Fruit fly (Drosophila melanogaster) whole organism, prepupa: ENCODE measurements around the gene Ccdc85.

Experiments
- Blimp-1 ChIP-seq: fragments of 200-800 bp; sonication (Bioruptor generic); optimal IDR thresholded peaks from 3 replicates; lab custom pipeline; 2017; ENCODE audit warnings: missing biosample characterization, missing genetic modification characterization, mild to moderate bottlenecking, moderate library complexity, missing genetic modification reagents
- CG10631 ChIP-seq: fragments of 200-800 bp; sonication (Bioruptor generic); optimal IDR thresholded peaks from 2 replicates; lab custom pipeline; 2016; ENCODE audit warnings: missing biosample characterization, missing genetic modification characterization
- CG10669 ChIP-seq: fragments of 200-800 bp; sonication (Bioruptor generic); optimal IDR thresholded peaks from 3 replicates; lab custom pipeline; 2018; ENCODE audit warnings: missing biosample characterization, mild to moderate bottlenecking, missing genetic modification characterization, moderate library complexity
- CG11762 ChIP-seq: fragments of 200-800 bp; sonication (Bioruptor generic); optimal IDR thresholded peaks from 3 replicates; lab custom pipeline; 2016; ENCODE audit warnings: missing biosample characterization, missing genetic modification characterization; ENCODE audit not compliant: insufficient read depth
- CG11902 ChIP-seq: fragments of 200-800 bp; sonication (Bioruptor generic); optimal IDR thresholded peaks from 3 replicates; lab custom pipeline; 2016; ENCODE audit warnings: missing biosample characterization, missing genetic modification characterization
- CG15336 ChIP-seq: fragments of 200-800 bp; sonication (Bioruptor generic); IDR thresholded peaks from 2 replicates; pipeline ENCODE4 v1.3.6; 2022; ENCODE audit warnings: missing biosample characterization, missing genetic modification characterization
- CG1621 ChIP-seq: fragments of 200-800 bp; sonication (Bioruptor generic); optimal IDR thresholded peaks from 3 replicates; lab custom pipeline; 2018; ENCODE audit warnings: missing biosample characterization, mild to moderate bottlenecking, missing genetic modification characterization
- CG16779 ChIP-seq: fragments of 200-800 bp; sonication (Bioruptor generic); optimal IDR thresholded peaks from 3 replicates; lab custom pipeline; 2017; ENCODE audit warnings: missing biosample characterization, mild to moderate bottlenecking, missing genetic modification characterization
- CG3032 ChIP-seq: fragments of 200-800 bp; optimal IDR thresholded peaks from 2 replicates; lab custom pipeline; 2019; ENCODE audit warnings: missing biosample characterization, mild to moderate bottlenecking, missing genetic modification characterization, moderate library complexity
- CG31627 ChIP-seq: fragments of 200-800 bp; sonication (Bioruptor generic); optimal IDR thresholded peaks from 3 replicates; lab custom pipeline; 2016; ENCODE audit warnings: missing biosample characterization, missing genetic modification characterization
- CG32006 ChIP-seq: fragments of 200-800 bp; sonication (Bioruptor generic); optimal IDR thresholded peaks from 3 replicates; lab custom pipeline; 2017; ENCODE audit warnings: missing biosample characterization, mild to moderate bottlenecking, missing genetic modification characterization
- CG34406 ChIP-seq: fragments of 200-800 bp; sonication (Bioruptor generic); optimal IDR thresholded peaks from 3 replicates; lab custom pipeline; 2016; ENCODE audit warnings: missing biosample characterization, missing genetic modification characterization
- CG6163 ChIP-seq: fragments of 200-800 bp; sonication (Bioruptor generic); IDR thresholded peaks from 3 replicates; pipeline ENCODE4 v1.3.6; 2022; ENCODE audit warnings: missing biosample characterization, missing genetic modification characterization
- CG6792 ChIP-seq: fragments of 200-800 bp; sonication (Bioruptor generic); optimal IDR thresholded peaks from 3 replicates; lab custom pipeline; 2016; ENCODE audit warnings: missing biosample characterization, missing genetic modification characterization
- CG6854 ChIP-seq: fragments of 200-800 bp; sonication (Bioruptor generic); optimal IDR thresholded peaks from 2 replicates; lab custom pipeline; 2017; ENCODE audit warnings: missing biosample characterization, mild to moderate bottlenecking, missing genetic modification characterization
- CG7368 ChIP-seq: fragments of 200-800 bp; sonication (Bioruptor generic); optimal IDR thresholded peaks from 3 replicates; lab custom pipeline; 2016; ENCODE audit warnings: missing biosample characterization, missing genetic modification characterization
- CG8119 ChIP-seq: fragments of 200-800 bp; sonication (Bioruptor generic); IDR thresholded peaks from 3 replicates; pipeline ENCODE4 v1.3.6; 2022; ENCODE audit warnings: missing biosample characterization, missing genetic modification characterization
- CG8319 ChIP-seq: fragments of 200-800 bp; sonication (Bioruptor generic); optimal IDR thresholded peaks from 3 replicates; lab custom pipeline; 2016; ENCODE audit warnings: missing biosample characterization, missing genetic modification characterization
- CG8632 ChIP-seq: fragments of 200-800 bp; sonication (Bioruptor generic); optimal IDR thresholded peaks from 3 replicates; lab custom pipeline; 2016; ENCODE audit warnings: missing biosample characterization, missing genetic modification characterization
- CG9139 ChIP-seq: fragments of 200-800 bp; sonication (Bioruptor generic); optimal IDR thresholded peaks from 3 replicates; lab custom pipeline; 2017; ENCODE audit warnings: missing biosample characterization, mild to moderate bottlenecking, missing genetic modification characterization
- Eip75B ChIP-seq: fragments of 200-800 bp; sonication (Bioruptor generic); optimal IDR thresholded peaks from 3 replicates; lab custom pipeline; 2016; ENCODE audit warnings: missing biosample characterization, missing genetic modification characterization
- Eip78C ChIP-seq: fragments of 200-800 bp; sonication (Bioruptor generic); peaks from one replicate; lab custom pipeline; 2016; ENCODE audit warnings: missing biosample characterization, missing genetic modification characterization
- Eip93F ChIP-seq: fragments of 200-800 bp; sonication (Bioruptor generic); optimal IDR thresholded peaks from 2 replicates; lab custom pipeline; 2016; ENCODE audit warnings: missing biosample characterization, mild to moderate bottlenecking, missing genetic modification characterization
- Ets21C ChIP-seq: fragments of 200-800 bp; sonication (Bioruptor generic); optimal IDR thresholded peaks from 3 replicates; lab custom pipeline; 2016; ENCODE audit warnings: missing biosample characterization, missing genetic modification characterization
- Gug ChIP-seq: fragments of 200-800 bp; sonication (Bioruptor generic); IDR thresholded peaks from 2 replicates; pipeline ENCODE4 v1.3.6; 2022; ENCODE audit warnings: missing biosample characterization, missing genetic modification characterization
- Hr38 ChIP-seq: sonication (Bioruptor generic); optimal IDR thresholded peaks from 2 replicates; lab custom pipeline; 2016; ENCODE audit warnings: missing biosample characterization, missing genetic modification characterization
- Hr39 ChIP-seq: fragments of 200-800 bp; sonication (Bioruptor generic); optimal IDR thresholded peaks from 2 replicates; lab custom pipeline; 2016; ENCODE audit warnings: missing biosample characterization, missing genetic modification characterization
- Hr4 ChIP-seq: fragments of 200-800 bp; sonication (Bioruptor generic); optimal IDR thresholded peaks from 3 replicates; lab custom pipeline; 2016; ENCODE audit warnings: missing biosample characterization, missing genetic modification characterization
- Lpt ChIP-seq: fragments of 200-800 bp; sonication (Bioruptor generic); optimal IDR thresholded peaks from 3 replicates; lab custom pipeline; 2016; ENCODE audit warnings: missing biosample characterization, missing genetic modification characterization
- Met ChIP-seq: fragments of 200-800 bp; sonication (Bioruptor generic); optimal IDR thresholded peaks from 3 replicates; lab custom pipeline; 2016; ENCODE audit warnings: missing biosample characterization, missing genetic modification characterization
- OdsH ChIP-seq: fragments of 200-800 bp; sonication (Bioruptor generic); optimal IDR thresholded peaks from 3 replicates; lab custom pipeline; 2016; ENCODE audit warnings: missing biosample characterization, missing genetic modification characterization
- Sox102F ChIP-seq: fragments of 200-800 bp; sonication (Bioruptor generic); optimal IDR thresholded peaks from 2 replicates; lab custom pipeline; 2016; ENCODE audit warnings: missing biosample characterization, mild to moderate bottlenecking, missing genetic modification characterization
- acj6 ChIP-seq: fragments of 200-800 bp; sonication (Bioruptor generic); optimal IDR thresholded peaks from 3 replicates; lab custom pipeline; 2016; ENCODE audit warnings: missing biosample characterization, missing genetic modification characterization
- cyc ChIP-seq: fragments of 200-800 bp; sonication (Bioruptor generic); optimal IDR thresholded peaks from 3 replicates; lab custom pipeline; 2016; ENCODE audit warnings: missing biosample characterization, missing genetic modification characterization
- dac ChIP-seq: fragments of 200-800 bp; sonication (Bioruptor generic); optimal IDR thresholded peaks from 2 replicates; lab custom pipeline; 2017; ENCODE audit warnings: missing biosample characterization, mild to moderate bottlenecking, missing genetic modification characterization
- dsx ChIP-seq: fragments of 200-800 bp; optimal IDR thresholded peaks from 3 replicates; lab custom pipeline; 2019; ENCODE audit warnings: missing biosample characterization, mild to moderate bottlenecking, missing genetic modification characterization, moderate library complexity; ENCODE audit not compliant: poor library complexity, severe bottlenecking
- eg ChIP-seq: fragments of 200-800 bp; sonication (Bioruptor generic); IDR thresholded peaks from 3 replicates; pipeline ENCODE4 v1.3.6; 2022; ENCODE audit warnings: missing biosample characterization, missing genetic modification characterization
- fd85E ChIP-seq: fragments of 200-800 bp; sonication (Bioruptor generic); optimal IDR thresholded peaks from 3 replicates; lab custom pipeline; 2016; ENCODE audit warnings: missing biosample characterization, missing genetic modification characterization
- fkh ChIP-seq: fragments of 200-800 bp; sonication (Bioruptor generic); optimal IDR thresholded peaks from 3 replicates; lab custom pipeline; 2017; ENCODE audit warnings: missing biosample characterization, mild to moderate bottlenecking, missing genetic modification characterization, moderate library complexity
- lz ChIP-seq: fragments of 200-800 bp; sonication (Bioruptor generic); optimal IDR thresholded peaks from 3 replicates; lab custom pipeline; 2016; ENCODE audit warnings: missing biosample characterization, missing genetic modification characterization
- net ChIP-seq: fragments of 200-800 bp; sonication (Bioruptor generic); optimal IDR thresholded peaks from 3 replicates; lab custom pipeline; 2016; ENCODE audit warnings: missing biosample characterization, missing genetic modification characterization
- pdm3 ChIP-seq: fragments of 200-800 bp; sonication (Bioruptor generic); optimal IDR thresholded peaks from 3 replicates; lab custom pipeline; 2016; ENCODE audit warnings: missing biosample characterization, missing genetic modification characterization
- salr ChIP-seq, 2 experiments: fragments of 200-800 bp; sonication (Bioruptor generic); optimal IDR thresholded peaks; 3 replicates each; lab custom pipeline; 2016 to 2018; ENCODE audit warnings: missing biosample characterization in 2 of 2, missing genetic modification characterization in 2 of 2, mild to moderate bottlenecking in 1 of 2
- spab ChIP-seq: fragments of 200-800 bp; sonication (Bioruptor generic); optimal IDR thresholded peaks from 2 replicates; lab custom pipeline; 2017; ENCODE audit warnings: missing biosample characterization, mild to moderate bottlenecking, missing genetic modification characterization, missing genetic modification reagents
- topi ChIP-seq: fragments of 200-800 bp; sonication (Bioruptor generic); optimal IDR thresholded peaks from 3 replicates; lab custom pipeline; 2016; ENCODE audit warnings: missing biosample characterization, missing genetic modification characterization
- vri ChIP-seq: fragments of 200-800 bp; sonication (Bioruptor generic); optimal IDR thresholded peaks from 3 replicates; lab custom pipeline; 2016; ENCODE audit warnings: missing biosample characterization, mild to moderate bottlenecking, missing genetic modification characterization

The Ccdc85 gene

DNA sequence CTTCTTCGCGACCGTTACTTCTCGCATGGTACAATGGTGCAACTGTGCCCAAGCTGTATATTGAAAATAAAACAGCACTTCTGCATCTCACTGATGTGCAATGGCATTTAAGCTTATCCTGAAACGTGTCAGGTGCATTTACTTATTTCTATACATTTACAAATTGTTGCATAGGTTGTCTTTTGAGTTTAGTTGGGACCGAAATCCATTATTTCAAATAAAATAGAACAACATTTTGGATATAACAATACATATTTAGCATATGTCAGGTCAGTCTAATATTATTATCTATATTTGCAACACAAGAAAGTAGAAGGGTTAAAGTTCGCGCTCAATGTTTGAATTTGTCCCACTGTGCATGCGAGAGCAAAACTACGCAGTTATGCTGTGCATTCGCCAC, 42.7 kb upstream of the Ccdc85 start (continued):
- TF ChIP-seq CG15336 (0 out of 2 replicates have a peak, but pooled peaks have one; percentile 38), CG11762 (GFP tag; lab: Kevin White, UChicago) (peak; percentile 25), Eip78C (GFP tag; lab: Kevin White, UChicago) (peak; percentile 91), CG9139 (peak; percentile 19), spab (peak; percentile 63), Sox102F (GFP tag; lab: Kevin White, UChicago) (peak; percentile 24), lz (GFP tag; lab: Kevin White, UChicago) (peak; percentile 35), CG32006 (GFP tag; lab: Kevin White, UChicago) (peak; percentile 83), Met (GFP tag; lab: Kevin White, UChicago) (peak; percentile 28), Hr4 (GFP tag; lab: Kevin White, UChicago) (peak; percentile 75), CG34406 (GFP tag; lab: Kevin White, UChicago) (peak; percentile 9), CG7368 (GFP tag; lab: Kevin White, UChicago) (peak; percentile 36), CG10631 (GFP tag; lab: Kevin White, UChicago) (peak; percentile 58), eg (0 out of 3 replicates have a peak, but pooled peaks have one; percentile 45), CG16779 (tag; lab: Kevin White, UChicago) (peak; percentile 1), dac (peak; percentile 47), CG6854 (GFP tag; lab: Kevin White, UChicago) (no peak), CG6163 (GFP tag; lab: Robert Waterston, UW) (no peak; the same call in 2 of the 3 replicates), topi (peak; percentile 52), salr (GFP tag; optimal IDR thresholded peaks at IDR 0.05; lab: Kevin White, UChicago) (peak in 1 of 2 experiments; percentile 20), fkh (no peak), Eip93F (GFP tag; lab: Kevin White, UChicago) (no peak), CG1621 (tag; lab: Kevin White, UChicago) (peak; percentile 38)

DNA sequence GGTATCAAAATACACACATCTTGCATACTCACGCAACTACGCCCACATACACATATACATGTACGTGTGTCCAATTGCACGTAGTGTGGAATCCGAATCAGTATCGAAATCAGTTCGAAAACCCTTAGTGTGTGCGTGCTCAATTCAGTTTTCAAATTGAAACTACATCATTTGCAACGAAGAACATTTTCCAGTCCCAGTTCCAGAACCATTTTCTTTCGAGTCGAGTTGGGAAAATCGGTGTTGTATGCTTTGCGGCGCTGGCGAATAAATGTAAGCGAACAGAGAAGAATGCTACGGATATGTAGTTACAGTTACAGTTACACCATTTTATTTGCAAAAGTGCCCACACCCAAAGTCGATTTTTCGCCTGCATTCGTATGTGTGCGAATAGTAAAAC, 42.1 kb upstream of the Ccdc85 start:
- TF ChIP-seq lz (GFP tag; lab: Kevin White, UChicago), result no peak
- no peak for TF ChIP-seq CG31627
- TF ChIP-seq cyc, result no peak
- TF ChIP-seq CG8632 (GFP tag; lab: Kevin White, UChicago), result no peak
- TF ChIP-seq Hr39 (GFP tag; lab: Kevin White, UChicago), result no peak
- no peak for TF ChIP-seq vri (GFP tag; lab: Kevin White, UChicago)
- TF ChIP-seq CG11902 (GFP tag; lab: Kevin White, UChicago), result no peak
- no peak for TF ChIP-seq Blimp-1 (GFP tag; lab: Kevin White, UChicago)
- TF ChIP-seq Ets21C, result no peak
- no peak for TF ChIP-seq Lpt (GFP tag; lab: Kevin White, UChicago)
- TF ChIP-seq CG3032 (tag; lab: Kevin White, UChicago), result no peak
- TF ChIP-seq CG8119, result no peak
- TF ChIP-seq Eip78C (GFP tag; lab: Kevin White, UChicago), result no peak
- TF ChIP-seq net (GFP tag; lab: Kevin White, UChicago), result no peak
- no peak for TF ChIP-seq dsx
- TF ChIP-seq dac, result no peak
- TF ChIP-seq CG10669 (GFP tag; lab: Kevin White, UChicago), result no peak

- peak; percentile 92 for TF ChIP-seq Eip75B (GFP tag; lab: Kevin White, UChicago)
- peak; percentile 78; the same call in 2 of the 3 replicates for TF ChIP-seq CG6163 (GFP tag; lab: Robert Waterston, UW)
- peak; percentile 56 for TF ChIP-seq fd85E (GFP tag; lab: Kevin White, UChicago)
- TF ChIP-seq CG6792, result peak; percentile 89
- TF ChIP-seq Hr38 (GFP tag; lab: Kevin White, UChicago), result peak; percentile 22
- TF ChIP-seq CG6854 (GFP tag; lab: Kevin White, UChicago), result peak; percentile 85
- peak; percentile 96 for TF ChIP-seq CG11902 (GFP tag; lab: Kevin White, UChicago)
- TF ChIP-seq CG31627, result peak; percentile 94
- TF ChIP-seq vri (GFP tag; lab: Kevin White, UChicago), result peak; percentile 71
- peak; percentile 84 for TF ChIP-seq net (GFP tag; lab: Kevin White, UChicago)
- peak; percentile 93 for TF ChIP-seq Ets21C
- TF ChIP-seq CG8319 (GFP tag; lab: Kevin White, UChicago), result peak; percentile 91
- peak; percentile 58 to 88 for TF ChIP-seq salr (GFP tag; optimal IDR thresholded peaks at IDR 0.05; lab: Kevin White, UChicago)
- peak; percentile 92 for TF ChIP-seq pdm3 (GFP tag; lab: Kevin White, UChicago)
- TF ChIP-seq CG7368 (GFP tag; lab: Kevin White, UChicago), result peak; percentile 79
- TF ChIP-seq eg, result peak; percentile 86
- peak; percentile 94 for TF ChIP-seq CG32006 (GFP tag; lab: Kevin White, UChicago)
- TF ChIP-seq Gug, result peak; percentile 81
- peak; percentile 92 for TF ChIP-seq CG3032 (tag; lab: Kevin White, UChicago)
- TF ChIP-seq dsx, result peak; percentile 91
- no peak for TF ChIP-seq fkh
- peak; percentile 95 for TF ChIP-seq cyc
- peak; percentile 91 for TF ChIP-seq acj6 (GFP tag; lab: Kevin White, UChicago)
- TF ChIP-seq spab, result peak; percentile 86
- TF ChIP-seq OdsH (GFP tag; lab: Kevin White, UChicago), result peak; percentile 92
These were observed 41.4 kb upstream of the Ccdc85 start for dm6 chr2L:2957547-2958174.
